Worm (Caenorhabditis elegans): ENCODE measurements around the gene srw-79.

- TF ChIP-seq ceh-16 (tag; optimal IDR thresholded peaks at IDR 0.05) (no peak), snpc-4 (tag; optimal IDR thresholded peaks at IDR 0.05) (no peak), aly-2 (tag; optimal IDR thresholded peaks at IDR 0.05) (no peak), skn-1 (tag; optimal IDR thresholded peaks at IDR 0.05) (no peak), dmd-4 (tag; optimal IDR thresholded peaks at IDR 0.05) (no peak), nhr-6 (tag; optimal IDR thresholded peaks at IDR 0.05) (no peak), nhr-25 (tag; optimal IDR thresholded peaks at IDR 0.05) (no peak), mbf-1 (tag; optimal IDR thresholded peaks at IDR 0.05) (no peak), unc-39 (tag; optimal IDR thresholded peaks at IDR 0.05) (no peak), Y55F3AM.14 (GFP tag; optimal IDR thresholded peaks at IDR 0.05) (no peak), F13H6.1 (tag; optimal IDR thresholded peaks at IDR 0.05) (no peak), zag-1 (tag; optimal IDR thresholded peaks at IDR 0.05) (no peak), ztf-1 (GFP tag; conservative IDR thresholded peaks at IDR 0.05) (no peak)
These were observed 27.3 kb upstream of the srw-79 start, which contains the start of the genes ncap-1 and Y110A2AR.1 for ce11 chrII:2919074-2919857.

Measured in whole organism, L2 larva.